Fruit fly (Drosophila melanogaster) whole organism, embryonic: ENCODE measurements around the gene CG13455.

Experiments used
- Abd-B ChIP-seq: fragments of 200-800 bp; sonication (Bioruptor generic); optimal IDR thresholded peaks from 2 replicates; lab custom pipeline; 2018; ENCODE audit warnings: missing biosample characterization, mild to moderate bottlenecking, missing genetic modification characterization, moderate library complexity
- CG11085 ChIP-seq: fragments of 200-800 bp; sonication (Bioruptor generic); IDR thresholded peaks from 2 replicates; pipeline ENCODE4 v1.3.6; 2022; ENCODE audit warnings: missing biosample characterization, missing genetic modification characterization
- CG11456 ChIP-seq: fragments of 200-800 bp; sonication (Bioruptor generic); IDR thresholded peaks from 3 replicates; pipeline ENCODE4 v1.3.6; 2022; ENCODE audit warnings: missing biosample characterization, missing genetic modification characterization
- CG11504 ChIP-seq: fragments of 200-800 bp; sonication (Bioruptor generic); optimal IDR thresholded peaks from 3 replicates; lab custom pipeline; 2019; ENCODE audit warnings: missing biosample characterization, mild to moderate bottlenecking, missing genetic modification characterization, moderate library complexity
- CG13296 ChIP-seq: fragments of 200-800 bp; sonication (Bioruptor generic); optimal IDR thresholded peaks from 3 replicates; lab custom pipeline; 2018; ENCODE audit warnings: missing biosample characterization, mild to moderate bottlenecking, missing genetic modification characterization
- CG15479 ChIP-seq: fragments of 200-800 bp; sonication (Bioruptor generic); optimal IDR thresholded peaks from 3 replicates; lab custom pipeline; 2019; ENCODE audit warnings: missing biosample characterization, mild to moderate bottlenecking, missing genetic modification characterization, moderate library complexity
- CG17385 ChIP-seq: fragments of 200-800 bp; sonication (Bioruptor generic); optimal IDR thresholded peaks from 3 replicates; lab custom pipeline; 2018; ENCODE audit warnings: missing biosample characterization, mild to moderate bottlenecking, missing genetic modification characterization
- CG18011 ChIP-seq: fragments of 200-800 bp; sonication (Bioruptor generic); optimal IDR thresholded peaks from 2 replicates; lab custom pipeline; 2017; ENCODE audit warnings: missing biosample characterization, missing genetic modification characterization, mild to moderate bottlenecking, moderate library complexity, missing genotype
- CG18262 ChIP-seq: fragments of 200-800 bp; optimal IDR thresholded peaks from 3 replicates; lab custom pipeline; 2019; ENCODE audit warnings: missing biosample characterization, mild to moderate bottlenecking, missing genetic modification characterization, moderate library complexity
- CG2875 ChIP-seq: fragments of 200-800 bp; sonication (Bioruptor generic); optimal IDR thresholded peaks from 2 replicates; lab custom pipeline; 2017; ENCODE audit warnings: missing biosample characterization, mild to moderate bottlenecking, missing genetic modification characterization, missing genetic modification reagents
- CG30403 ChIP-seq: fragments of 200-800 bp; sonication (Bioruptor generic); optimal IDR thresholded peaks from 3 replicates; lab custom pipeline; 2016; ENCODE audit warnings: missing biosample characterization, missing genetic modification characterization
- CG31365 ChIP-seq: fragments of 200-800 bp; sonication (Bioruptor generic); optimal IDR thresholded peaks from 2 replicates; lab custom pipeline; 2018; ENCODE audit warnings: missing biosample characterization, mild to moderate bottlenecking, missing genetic modification characterization
- CG3995 ChIP-seq: fragments of 200-800 bp; sonication (Bioruptor generic); optimal IDR thresholded peaks from 3 replicates; lab custom pipeline; 2016; ENCODE audit warnings: missing biosample characterization, missing genetic modification characterization
- CG4360 ChIP-seq: fragments of 200-800 bp; sonication (Bioruptor generic); IDR thresholded peaks from 2 replicates; pipeline ENCODE4 v1.3.6; 2022; ENCODE audit warnings: missing biosample characterization, missing genetic modification characterization
- CG4424 ChIP-seq: fragments of 200-800 bp; sonication (Bioruptor generic); optimal IDR thresholded peaks from 3 replicates; lab custom pipeline; 2016; ENCODE audit warnings: missing biosample characterization, missing genetic modification characterization
- CG6175 ChIP-seq: fragments of 200-800 bp; sonication (Bioruptor generic); IDR thresholded peaks from 3 replicates; pipeline ENCODE4 v1.3.6; 2022; ENCODE audit warnings: missing biosample characterization, missing genetic modification characterization
- CG6791 ChIP-seq: fragments of 200-800 bp; sonication (Bioruptor generic); IDR thresholded peaks from 3 replicates; pipeline ENCODE4 v1.3.6; 2022; ENCODE audit warnings: missing biosample characterization, missing genetic modification characterization; ENCODE audit not compliant: partially characterized antibody
- CG8924 ChIP-seq: fragments of 200-800 bp; optimal IDR thresholded peaks from 3 replicates; lab custom pipeline; 2019; ENCODE audit warnings: missing biosample characterization, mild to moderate bottlenecking, missing genetic modification characterization, moderate library complexity
- CG8944 ChIP-seq: fragments of 200-800 bp; sonication (Bioruptor generic); optimal IDR thresholded peaks from 3 replicates; lab custom pipeline; 2016; ENCODE audit warnings: missing biosample characterization, missing genetic modification characterization
- CG9215 ChIP-seq: fragments of 200-800 bp; sonication (Bioruptor generic); IDR thresholded peaks from 2 replicates; pipeline ENCODE4 v1.3.6; 2022; ENCODE audit warnings: missing biosample characterization, missing genetic modification characterization
- CG9932 ChIP-seq: fragments of 200-800 bp; sonication (Bioruptor generic); IDR thresholded peaks from 2 replicates; pipeline ENCODE4 v1.3.6; 2022; ENCODE audit warnings: missing biosample characterization, missing genetic modification characterization
- D19A ChIP-seq: fragments of 200-800 bp; optimal IDR thresholded peaks from 3 replicates; lab custom pipeline; 2019; ENCODE audit warnings: missing biosample characterization, mild to moderate bottlenecking, missing genetic modification characterization, moderate library complexity
- HLH54F ChIP-seq: fragments of 200-800 bp; sonication (Bioruptor generic); optimal IDR thresholded peaks from 3 replicates; lab custom pipeline; 2016; ENCODE audit warnings: missing biosample characterization, missing genetic modification characterization
- HmgZ ChIP-seq: fragments of 200-800 bp; sonication (Bioruptor generic); optimal IDR thresholded peaks from 2 replicates; lab custom pipeline; 2018; ENCODE audit warnings: missing biosample characterization, mild to moderate bottlenecking, missing genetic modification characterization
- Hmx ChIP-seq: fragments of 200-800 bp; sonication (Bioruptor generic); optimal IDR thresholded peaks from 2 replicates; lab custom pipeline; 2016; ENCODE audit warnings: missing biosample characterization, missing genetic modification characterization
- Jarid2 ChIP-seq: fragments of 200-800 bp; sonication (Bioruptor generic); optimal IDR thresholded peaks from 3 replicates; lab custom pipeline; 2017; ENCODE audit warnings: mild to moderate bottlenecking, missing biosample characterization, missing genetic modification reagents, missing genetic modification characterization
- NFAT ChIP-seq: fragments of 200-800 bp; sonication (Bioruptor generic); IDR thresholded peaks from 2 replicates; pipeline ENCODE4 v1.3.6; 2022; ENCODE audit warnings: missing biosample characterization, missing genetic modification characterization
- Nf-YB ChIP-seq: fragments of 200-800 bp; sonication (Bioruptor generic); optimal IDR thresholded peaks from 3 replicates; lab custom pipeline; 2019; ENCODE audit warnings: missing biosample characterization, mild to moderate bottlenecking, missing genetic modification characterization, moderate library complexity
- Rfx ChIP-seq: fragments of 200-800 bp; sonication (Bioruptor generic); IDR thresholded peaks from 2 replicates; pipeline ENCODE4 v1.3.6; 2022; ENCODE audit warnings: missing biosample characterization, missing genetic modification characterization
- TFAM ChIP-seq: fragments of 200-800 bp; sonication (Bioruptor generic); optimal IDR thresholded peaks from 2 replicates; lab custom pipeline; 2017; ENCODE audit warnings: missing biosample characterization, missing genetic modification characterization, inconsistent platforms
- Taf1 ChIP-seq: fragments of 200-800 bp; sonication (Bioruptor generic); IDR thresholded peaks from 2 replicates; pipeline ENCODE4 v1.3.6; 2022; ENCODE audit warnings: missing biosample characterization, missing genetic modification characterization
- Tbp ChIP-seq: fragments of >200 bp; optimal IDR thresholded peaks from 2 replicates; lab custom pipeline; 2018; ENCODE audit warnings: missing biosample characterization, missing genetic modification characterization
- Trl ChIP-seq, 3 experiments: fragments of >200 bp in 2 of 3; fragments of 200-800 bp in 1 of 3; sonication (Bioruptor generic) in 1 of 3; optimal IDR thresholded peaks; 2 replicates in 1 of 3; 3 replicates in 2 of 3; lab custom pipeline; 2016 to 2017; ENCODE audit warnings: missing biosample characterization in 1 of 3, missing genetic modification characterization in 1 of 3
- Vsx1 ChIP-seq: fragments of 200-800 bp; sonication (Bioruptor generic); optimal IDR thresholded peaks from 2 replicates; lab custom pipeline; 2017; ENCODE audit warnings: missing biosample characterization, mild to moderate bottlenecking, missing genetic modification characterization, missing genetic modification reagents
- ab ChIP-seq: fragments of 200-800 bp; sonication (Bioruptor generic); optimal IDR thresholded peaks from 2 replicates; lab custom pipeline; 2016; ENCODE audit warnings: missing biosample characterization, missing genetic modification characterization
- dmrt11E ChIP-seq: fragments of 200-800 bp; sonication (Bioruptor generic); optimal IDR thresholded peaks from 3 replicates; lab custom pipeline; 2018; ENCODE audit warnings: missing biosample characterization, mild to moderate bottlenecking, missing genetic modification characterization, moderate library complexity
- exex ChIP-seq: fragments of 200-800 bp; sonication (Bioruptor generic); optimal IDR thresholded peaks from 4 replicates; lab custom pipeline; 2018; ENCODE audit warnings: missing biosample characterization, mild to moderate bottlenecking, missing genetic modification characterization, moderate library complexity
- grau ChIP-seq: fragments of 200-800 bp; optimal IDR thresholded peaks from 3 replicates; lab custom pipeline; 2019; ENCODE audit warnings: missing biosample characterization, mild to moderate bottlenecking, missing genetic modification characterization, moderate library complexity
- jigr1 ChIP-seq: fragments of 200-800 bp; sonication (Bioruptor generic); IDR thresholded peaks from 3 replicates; pipeline ENCODE4 v1.3.6; 2022; ENCODE audit warnings: missing biosample characterization, missing genetic modification characterization
- jumu ChIP-seq: fragments of 200-800 bp; sonication (Bioruptor generic); optimal IDR thresholded peaks from 3 replicates; lab custom pipeline; 2016; ENCODE audit warnings: missing biosample characterization, missing genetic modification characterization
- ken ChIP-seq: fragments of 200-800 bp; sonication (Bioruptor generic); IDR thresholded peaks from 3 replicates; pipeline ENCODE4 v1.3.6; 2022; ENCODE audit warnings: missing biosample characterization, missing genetic modification characterization
- maf-S ChIP-seq: fragments of 200-800 bp; sonication (Bioruptor generic); optimal IDR thresholded peaks from 2 replicates; lab custom pipeline; 2016; ENCODE audit warnings: missing biosample characterization, missing genetic modification characterization
- org-1 ChIP-seq: fragments of 200-800 bp; sonication (Bioruptor generic); optimal IDR thresholded peaks from 2 replicates; lab custom pipeline; 2017; ENCODE audit warnings: missing biosample characterization, missing genetic modification characterization
- slbo ChIP-seq: fragments of 200-800 bp; sonication (Bioruptor generic); IDR thresholded peaks from 2 replicates; pipeline ENCODE4 v1.3.6; 2022; ENCODE audit warnings: missing biosample characterization, missing genetic modification characterization
- sqz ChIP-seq: fragments of 200-800 bp; sonication (Bioruptor generic); optimal IDR thresholded peaks from 3 replicates; lab custom pipeline; 2018; ENCODE audit warnings: missing biosample characterization, mild to moderate bottlenecking, missing genetic modification characterization
- yki ChIP-seq: fragments of >200 bp; optimal IDR thresholded peaks from 3 replicates; lab custom pipeline; 2018
- zf30C ChIP-seq: fragments of 200-800 bp; sonication (Bioruptor generic); optimal IDR thresholded peaks from 3 replicates; lab custom pipeline; 2018; ENCODE audit warnings: missing biosample characterization, mild to moderate bottlenecking, missing genetic modification characterization

The CG13455 gene

DNA sequence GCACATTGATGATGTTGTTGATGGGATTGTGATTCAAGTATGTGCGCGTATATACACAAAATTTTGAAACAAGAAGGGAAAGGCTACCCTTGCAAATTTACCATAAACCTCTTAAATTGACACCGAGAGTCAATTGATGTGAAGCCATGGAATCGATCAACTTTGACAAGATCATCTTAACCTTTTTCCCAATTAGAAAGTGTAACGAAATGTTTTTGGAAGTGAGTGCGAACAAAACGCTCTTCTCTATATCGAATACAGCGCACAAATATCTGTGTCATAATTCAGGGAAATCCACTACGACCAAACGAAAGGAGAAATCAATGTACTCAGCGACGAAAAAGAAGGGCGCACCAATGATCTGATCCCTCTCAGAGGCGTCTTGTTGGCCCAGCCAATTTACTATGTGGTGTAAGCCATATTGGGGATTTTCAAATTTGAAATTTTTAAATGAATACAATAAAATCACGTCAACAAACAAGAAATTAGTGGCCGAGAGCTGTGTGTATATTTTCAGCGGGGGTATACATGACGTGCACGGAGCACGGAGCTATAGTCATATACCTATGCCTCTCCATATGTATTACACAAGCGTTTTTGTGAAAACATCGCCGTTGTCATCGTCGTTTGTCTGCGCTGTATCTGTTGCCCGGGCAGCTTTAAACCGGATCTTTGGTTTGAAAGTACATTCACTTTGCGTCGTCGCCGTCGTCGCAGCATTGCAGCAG, 37.2 kb downstream of the CG13455 start (continued):
- TF ChIP-seq grau (tag; lab: Kevin White, UChicago) (peak; percentile 36), zf30C (GFP tag; lab: Kevin White, UChicago) (no peak), CG15479 (GFP tag; lab: Kevin White, UChicago) (no peak), CG18011 (no peak), CG11085 (GFP tag; lab: Robert Waterston, UW) (no peak), ab (no peak), jigr1 (GFP tag; lab: Robert Waterston, UW) (no peak), Nf-YB (no peak), TFAM (GFP tag; lab: Kevin White, UChicago) (no peak), CG31365 (tag; lab: Kevin White, UChicago) (no peak), org-1 (GFP tag; lab: Kevin White, UChicago) (peak; percentile 8), sqz (GFP tag; lab: Kevin White, UChicago) (no peak), Abd-B (GFP tag; lab: Kevin White, UChicago) (peak; percentile 13), CG2875 (GFP tag; lab: Kevin White, UChicago) (peak; percentile 32), CG4424 (GFP tag; lab: Kevin White, UChicago) (peak; percentile 15), CG17385 (GFP tag; lab: Kevin White, UChicago) (peak; percentile 17), CG8944 (peak; percentile 40), Tbp (no peak), maf-S (no peak)
- TF ChIP-seq, all 482 proteins: peak for 179

DNA sequence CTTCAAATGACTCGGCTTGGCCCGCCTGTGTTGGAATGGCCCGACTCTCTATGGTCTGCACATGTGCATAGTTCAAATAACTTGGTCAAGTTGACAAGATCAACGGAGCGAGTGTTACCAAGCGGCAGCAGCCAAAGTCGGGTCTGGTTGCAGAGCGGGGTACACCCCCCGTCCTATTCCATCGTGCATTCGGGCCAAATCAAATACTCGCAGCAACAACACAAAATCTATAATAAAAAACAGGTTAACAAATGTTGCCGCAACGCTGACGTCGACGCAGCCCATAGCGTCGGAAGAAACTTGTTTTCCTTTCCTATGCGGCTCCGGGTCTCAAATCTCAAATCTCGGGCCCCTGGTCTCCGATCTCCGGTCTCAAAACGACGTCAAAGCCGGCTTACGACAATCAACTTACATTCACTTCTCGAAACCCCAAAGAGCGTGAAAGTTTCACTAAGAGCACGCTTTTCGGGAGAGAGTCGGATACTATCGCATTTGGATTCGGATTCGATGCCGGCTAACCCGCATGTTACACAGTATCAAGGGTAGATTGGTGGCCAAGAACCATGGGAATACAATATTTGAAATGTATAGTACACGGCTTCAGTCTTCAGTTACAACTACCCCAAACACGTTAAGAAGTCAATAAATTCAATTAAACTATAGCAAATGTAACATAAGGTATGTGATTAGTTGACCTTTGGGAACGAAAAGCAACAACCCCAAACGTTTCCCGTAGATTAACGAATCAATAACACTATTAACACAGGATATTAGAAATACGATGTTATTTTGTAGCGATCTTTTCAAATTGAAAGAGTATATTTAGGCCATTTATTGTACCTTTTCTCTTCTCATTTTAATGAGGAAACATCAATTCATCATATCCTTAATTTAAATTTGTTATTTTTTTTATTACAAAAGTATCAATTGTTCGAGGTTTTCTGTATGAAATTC, 38.2 kb downstream of the CG13455 start:
- TF ChIP-seq Trl (optimal IDR thresholded peaks at IDR 0.05; lab: Kevin White, UChicago) (peak in 1 of 2 experiments; percentile 68), Trl (GFP tag; optimal IDR thresholded peaks at IDR 0.05; lab: Kevin White, UChicago) (no peak), CG4360 (GFP tag; lab: Robert Waterston, UW) (peak; percentile 50; the same call in 1 of the 2 replicates), Hmx (peak; percentile 49), jumu (GFP tag; lab: Kevin White, UChicago) (peak; percentile 49), dmrt11E (tag; lab: Kevin White, UChicago) (peak; percentile 75), HmgZ (no peak), CG9932 (GFP tag; lab: Robert Waterston, UW) (peak; percentile 66), NFAT (GFP tag; lab: Robert Waterston, UW) (no peak), CG6791 (GFP tag; lab: Robert Waterston, UW) (no peak), CG8924 (peak; percentile 66), D19A (peak; percentile 39), Taf1 (GFP tag; lab: Robert Waterston, UW) (0 out of 2 replicates have a peak, but pooled peaks have one; percentile 28), CG18262 (tag; lab: Kevin White, UChicago) (peak; percentile 85), Vsx1 (GFP tag; lab: Kevin White, UChicago) (peak; percentile 48), yki (lab: Kevin White, UChicago) (peak; percentile 14), CG9215 (GFP tag; lab: Robert Waterston, UW) (peak; percentile 60), CG3995 (GFP tag; lab: Kevin White, UChicago) (no peak), exex (tag; lab: Kevin White, UChicago) (peak; percentile 3), HLH54F (GFP tag; lab: Kevin White, UChicago) (peak; percentile 68), ken (GFP tag; lab: Robert Waterston, UW) (0 out of 3 replicates have a peak, but pooled peaks have one; percentile 38), Jarid2 (GFP tag; lab: Kevin White, UChicago) (no peak), Rfx (no peak; the same call in 1 of the 2 replicates), CG30403 (GFP tag; lab: Kevin White, UChicago) (peak; percentile 87), CG11456 (peak; percentile 49; the same call in 1 of the 3 replicates), slbo (GFP tag; lab: Robert Waterston, UW) (peak; percentile 56), CG6175 (GFP tag; lab: Robert Waterston, UW) (0 out of 3 replicates have a peak, but pooled peaks have one; percentile 14), CG13296 (GFP tag; lab: Kevin White, UChicago) (no peak), CG11504 (peak; percentile 68)
